Fruit fly (Drosophila melanogaster) whole organism, wandering third instar larva: ENCODE measurements around the gene CG3744.

Source experiments
- Abd-B ChIP-seq: fragments of >200 bp; optimal IDR thresholded peaks from 2 replicates; lab custom pipeline; 2017; ENCODE audit warnings: missing biosample characterization, missing genetic modification characterization
- CG32264 ChIP-seq: fragments of 200-800 bp; sonication (Bioruptor generic); optimal IDR thresholded peaks from 2 replicates; lab custom pipeline; 2016; ENCODE audit warnings: missing biosample characterization, missing genetic modification characterization
- CG9705 ChIP-seq: fragments of 200-800 bp; sonication (Bioruptor generic); optimal IDR thresholded peaks from 2 replicates; lab custom pipeline; 2018; ENCODE audit warnings: missing biosample characterization, mild to moderate bottlenecking, missing genetic modification characterization
- CrebA ChIP-seq: fragments of 200-800 bp; sonication (Bioruptor generic); optimal IDR thresholded peaks from 2 replicates; lab custom pipeline; 2016; ENCODE audit warnings: missing biosample characterization, mild to moderate bottlenecking, missing genetic modification characterization, borderline replicate concordance
- Dfd ChIP-seq: fragments of >200 bp; optimal IDR thresholded peaks from 2 replicates; lab custom pipeline; 2017; ENCODE audit warnings: missing biosample characterization, missing genetic modification characterization
- Dif ChIP-seq: fragments of 200-275, 200-300 bp; sonication (Bioruptor generic); optimal IDR thresholded peaks from 2 replicates; lab custom pipeline; 2018; ENCODE audit warnings: missing biosample characterization, missing genetic modification characterization; ENCODE audit not compliant: partially characterized antibody
- GATAd ChIP-seq: sonication (Bioruptor generic); optimal IDR thresholded peaks from 2 replicates; lab custom pipeline; 2016; ENCODE audit warnings: missing biosample characterization, missing genetic modification characterization
- HLH106 ChIP-seq: fragments of 200-800 bp; optimal IDR thresholded peaks from 3 replicates; lab custom pipeline; 2019; ENCODE audit warnings: missing biosample characterization, mild to moderate bottlenecking, missing genetic modification characterization, moderate library complexity
- Hnf4 ChIP-seq: fragments of 200-800 bp; sonication (Bioruptor generic); optimal IDR thresholded peaks from 2 replicates; lab custom pipeline; 2016; ENCODE audit warnings: missing biosample characterization, mild to moderate bottlenecking, missing genetic modification characterization
- Hr83 ChIP-seq: fragments of 200-300 bp; sonication (Bioruptor generic); optimal IDR thresholded peaks from 2 replicates; lab custom pipeline; 2016; ENCODE audit warnings: missing biosample characterization, mild to moderate bottlenecking, missing genetic modification characterization, moderate library complexity; ENCODE audit not compliant: poor library complexity, severe bottlenecking
- Jra ChIP-seq: sonication (Bioruptor generic); optimal IDR thresholded peaks from 2 replicates; lab custom pipeline; 2016; ENCODE audit warnings: missing biosample characterization, missing genetic modification characterization
- Mio ChIP-seq: sonication (Bioruptor generic); optimal IDR thresholded peaks from 2 replicates; lab custom pipeline; 2016; ENCODE audit warnings: missing biosample characterization, missing genetic modification characterization
- Myc ChIP-seq: fragments of >200 bp; optimal IDR thresholded peaks from 2 replicates; lab custom pipeline; 2017
- N ChIP-seq: fragments of >200 bp; optimal IDR thresholded peaks from 2 replicates; lab custom pipeline; 2018; ENCODE audit warnings: missing biosample characterization, missing external identifiers, missing genetic modification characterization
- OdsH ChIP-seq: fragments of 200-800 bp; sonication (Bioruptor generic); optimal IDR thresholded peaks from 2 replicates; lab custom pipeline; 2016; ENCODE audit warnings: missing biosample characterization, mild to moderate bottlenecking, missing genetic modification characterization
- Rel ChIP-seq, 2 experiments: fragments of 200-800 bp; sonication (Bioruptor generic) in 1 of 2; optimal IDR thresholded peaks; 2 replicates in 1 of 2; 3 replicates in 1 of 2; lab custom pipeline; 2016 to 2019; ENCODE audit warnings: mild to moderate bottlenecking in 2 of 2, missing biosample characterization in 2 of 2, missing genetic modification characterization in 2 of 2, moderate library complexity in 1 of 2
- Sp1 ChIP-seq: fragments of 200-800 bp; sonication (Bioruptor generic); optimal IDR thresholded peaks from 3 replicates; lab custom pipeline; 2019; ENCODE audit warnings: missing biosample characterization, mild to moderate bottlenecking, missing genetic modification characterization, moderate library complexity
- Vsx2 ChIP-seq: fragments of 200-300, 225-300 bp; sonication (Bioruptor generic); optimal IDR thresholded peaks from 2 replicates; lab custom pipeline; 2018; ENCODE audit warnings: missing biosample characterization, missing genetic modification characterization; ENCODE audit not compliant: partially characterized antibody
- br ChIP-seq: fragments of 200-800 bp; sonication (Bioruptor generic); optimal IDR thresholded peaks from 2 replicates; lab custom pipeline; 2016; ENCODE audit warnings: missing biosample characterization, missing genetic modification characterization
- brk ChIP-seq: fragments of 200-800 bp; sonication (Bioruptor generic); optimal IDR thresholded peaks from 2 replicates; lab custom pipeline; 2016; ENCODE audit warnings: missing biosample characterization, mild to moderate bottlenecking, missing genetic modification characterization
- dl ChIP-seq, 2 experiments: fragments of 175-275, 200-275 bp in 1 of 2; fragments of 200-275 bp in 1 of 2; sonication (Bioruptor generic); optimal IDR thresholded peaks; lab custom pipeline; 2018; ENCODE audit warnings: mild to moderate bottlenecking in 2 of 2, missing biosample characterization in 2 of 2, missing genetic modification characterization in 2 of 2, moderate library complexity in 2 of 2; ENCODE audit not compliant: partially characterized antibody in 2 of 2, insufficient read depth in 1 of 2
- dmrt93B ChIP-seq: fragments of 200-800 bp; sonication (Bioruptor generic); optimal IDR thresholded peaks from 2 replicates; lab custom pipeline; 2018; ENCODE audit warnings: missing biosample characterization, mild to moderate bottlenecking, missing genetic modification characterization
- dsf ChIP-seq: sonication (Bioruptor generic); optimal IDR thresholded peaks from 2 replicates; lab custom pipeline; 2016; ENCODE audit warnings: missing biosample characterization, missing genetic modification characterization, borderline replicate concordance
- ey ChIP-seq: fragments of 200-800 bp; sonication (Bioruptor generic); optimal IDR thresholded peaks from 2 replicates; lab custom pipeline; 2016; ENCODE audit warnings: missing biosample characterization, missing genetic modification characterization
- foxo ChIP-seq, 2 experiments: fragments of 200-800 bp; sonication (Bioruptor generic); optimal IDR thresholded peaks; 2 replicates in 1 of 2; 3 replicates in 1 of 2; lab custom pipeline; 2016 to 2017; ENCODE audit warnings: missing biosample characterization in 2 of 2, missing genetic modification characterization in 2 of 2
- fru ChIP-seq: fragments of 200-800 bp; sonication (Bioruptor generic); optimal IDR thresholded peaks from 3 replicates; lab custom pipeline; 2016; ENCODE audit warnings: missing biosample characterization, mild to moderate bottlenecking, missing genetic modification characterization
- h ChIP-seq: fragments of 200-800 bp; sonication (Bioruptor generic); optimal IDR thresholded peaks from 3 replicates; lab custom pipeline; 2016; ENCODE audit warnings: missing biosample characterization, mild to moderate bottlenecking, missing genetic modification characterization
- jim ChIP-seq: fragments of 175-275, 200-325 bp; sonication (Bioruptor generic); optimal IDR thresholded peaks from 2 replicates; lab custom pipeline; 2016; ENCODE audit warnings: missing biosample characterization, mild to moderate bottlenecking, missing genetic modification characterization
- pan ChIP-seq: fragments of >200 bp; optimal IDR thresholded peaks from 2 replicates; lab custom pipeline; 2017
- psq ChIP-seq: fragments of 200-800 bp; sonication (Bioruptor generic); optimal IDR thresholded peaks from 3 replicates; lab custom pipeline; 2017; ENCODE audit warnings: missing biosample characterization, mild to moderate bottlenecking, missing genetic modification characterization, moderate library complexity
- sage ChIP-seq: fragments of 200-800 bp; sonication (Bioruptor generic); optimal IDR thresholded peaks from 2 replicates; lab custom pipeline; 2016; ENCODE audit warnings: missing biosample characterization, mild to moderate bottlenecking, missing genetic modification characterization
- sv ChIP-seq: fragments of 200-800 bp; sonication (Bioruptor generic); optimal IDR thresholded peaks from 3 replicates; lab custom pipeline; 2016; ENCODE audit warnings: missing biosample characterization, missing genetic modification characterization
- tai ChIP-seq: sonication (Bioruptor generic); optimal IDR thresholded peaks from 2 replicates; lab custom pipeline; 2016; ENCODE audit warnings: missing biosample characterization, missing genetic modification characterization
- usp ChIP-seq: fragments of >200 bp; optimal IDR thresholded peaks from 2 replicates; lab custom pipeline; 2017; ENCODE audit warnings: missing biosample characterization, missing genetic modification characterization

Gene CG3744

DNA sequence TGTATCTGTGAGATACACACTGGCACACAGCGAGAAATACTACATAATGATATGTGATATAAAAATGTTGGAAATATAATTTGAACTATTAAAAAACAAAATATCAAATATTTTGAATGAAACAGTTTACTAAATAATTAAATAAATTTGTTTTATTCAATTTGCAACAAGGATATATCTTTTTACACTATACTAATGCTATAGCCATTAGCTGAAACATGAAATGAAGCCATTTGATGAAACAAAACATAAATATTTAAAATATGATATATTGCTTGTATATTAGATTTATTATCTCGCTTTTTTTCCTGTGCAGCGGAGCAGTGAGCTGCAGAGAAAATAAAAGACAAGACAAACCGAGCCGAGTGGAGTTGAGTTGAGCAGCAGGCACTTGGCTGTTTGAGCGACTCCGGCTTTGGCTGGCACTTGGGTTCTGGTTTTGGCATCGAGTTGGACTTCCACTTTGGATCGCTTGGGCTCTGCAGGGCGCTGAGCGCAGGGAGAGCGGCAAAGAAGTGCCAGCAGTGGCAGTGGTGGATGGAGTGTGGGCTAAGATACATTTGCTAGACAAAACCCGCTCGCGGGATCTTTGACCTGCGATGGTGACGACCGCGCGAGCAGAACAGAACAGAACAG, 17.0 kb upstream of the CG3744 start (continued):
- no peak for TF ChIP-seq CG32264 (GFP tag; lab: Kevin White, UChicago)
- no peak for TF ChIP-seq Hr83 (GFP tag; lab: Kevin White, UChicago)
- peak in 1 of 2 experiments; percentile 88 for TF ChIP-seq foxo (GFP tag; optimal IDR thresholded peaks at IDR 0.05; lab: Kevin White, UChicago)
- no peak for TF ChIP-seq pan (lab: Kevin White, UChicago)
- TF ChIP-seq sv (GFP tag; lab: Kevin White, UChicago), result peak; percentile 44
- no peak for TF ChIP-seq dl (GFP tag; optimal IDR thresholded peaks at IDR 0.05; lab: Kevin White, UChicago; ENCODE audit: insufficient read depth in 1 of 2, partially characterized antibody in 2 of 2)
- TF ChIP-seq tai (GFP tag; lab: Kevin White, UChicago), result no peak
- TF ChIP-seq jim (GFP tag; lab: Kevin White, UChicago), result no peak
- TF ChIP-seq fru (GFP tag; lab: Kevin White, UChicago), result peak; percentile 82
- TF ChIP-seq h (GFP tag; lab: Kevin White, UChicago), result peak; percentile 73
- TF ChIP-seq Rel (GFP tag; optimal IDR thresholded peaks at IDR 0.05; lab: Kevin White, UChicago), result peak; percentile 48
- TF ChIP-seq Rel (tag; optimal IDR thresholded peaks at IDR 0.05; lab: Kevin White, UChicago), result peak; percentile 39
- TF ChIP-seq N (GFP tag; lab: Kevin White, UChicago), result no peak
- TF ChIP-seq sage, result peak; percentile 2
- TF ChIP-seq Abd-B (GFP tag; lab: Kevin White, UChicago), result no peak

DNA sequence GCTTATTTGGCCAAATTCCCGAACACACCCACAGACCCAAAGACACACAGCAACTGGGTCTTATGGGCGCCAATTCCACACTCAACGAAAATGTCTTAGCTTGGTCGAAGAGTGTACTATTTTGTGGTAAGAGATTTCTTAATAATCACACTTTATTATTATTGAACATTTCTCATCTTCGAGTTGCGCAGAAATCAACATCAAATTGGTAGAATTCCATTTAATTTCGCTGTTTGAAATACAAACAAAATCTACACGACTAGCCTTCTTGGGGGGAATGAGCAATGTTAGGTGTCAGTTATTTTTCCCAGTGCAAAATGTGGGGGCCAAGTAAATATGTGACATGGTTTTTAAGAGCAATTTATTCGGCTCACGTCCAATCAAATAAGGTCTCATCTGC, 14.5 kb upstream of the CG3744 start:
- no peak for TF ChIP-seq Dfd (GFP tag; lab: Kevin White, UChicago)
- TF ChIP-seq fru (GFP tag; lab: Kevin White, UChicago), result no peak
- TF ChIP-seq Dif (GFP tag; lab: Kevin White, UChicago), result no peak
- no peak for TF ChIP-seq psq (GFP tag; lab: Kevin White, UChicago)
- no peak for TF ChIP-seq pan (lab: Kevin White, UChicago)
- TF ChIP-seq foxo (GFP tag; optimal IDR thresholded peaks at IDR 0.05; lab: Kevin White, UChicago), result no peak
- TF ChIP-seq GATAd (GFP tag; lab: Kevin White, UChicago), result no peak
- no peak for TF ChIP-seq Hnf4 (GFP tag; lab: Kevin White, UChicago)
- no peak for TF ChIP-seq ey (GFP tag; lab: Kevin White, UChicago)
- no peak for TF ChIP-seq sv (GFP tag; lab: Kevin White, UChicago)
- no peak for TF ChIP-seq OdsH (GFP tag; lab: Kevin White, UChicago)
- no peak for TF ChIP-seq brk (GFP tag; lab: Kevin White, UChicago)
- no peak for TF ChIP-seq dmrt93B (GFP tag; lab: Kevin White, UChicago)
- TF ChIP-seq jim (GFP tag; lab: Kevin White, UChicago), result no peak
- no peak for TF ChIP-seq usp
- no peak for TF ChIP-seq N (GFP tag; lab: Kevin White, UChicago)
- no peak for TF ChIP-seq Sp1 (GFP tag; lab: Kevin White, UChicago)
- no peak for TF ChIP-seq Myc
- no peak for TF ChIP-seq Mio
- no peak for TF ChIP-seq tai (GFP tag; lab: Kevin White, UChicago)

DNA sequence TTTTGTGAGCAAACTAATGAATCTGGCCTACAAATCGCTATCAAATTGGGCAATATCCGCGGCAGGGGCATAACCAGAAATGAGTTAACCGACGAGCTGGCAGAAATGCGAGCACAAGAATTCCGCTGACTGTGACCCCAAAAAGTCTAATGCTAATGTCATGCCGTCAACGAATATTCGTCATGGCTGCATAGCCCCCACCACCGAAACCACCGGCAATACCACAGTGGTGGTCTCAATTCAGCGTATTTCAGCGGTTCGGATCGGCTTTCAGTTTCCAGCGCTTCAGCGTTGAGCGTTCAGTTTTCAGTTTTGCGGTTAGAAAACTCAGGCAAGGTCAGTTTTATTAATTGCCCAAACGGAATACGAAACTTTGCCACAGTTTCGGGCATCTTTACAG, 13.8 kb upstream of the CG3744 start:
- TF ChIP-seq psq (GFP tag; lab: Kevin White, UChicago), result no peak
- no peak for TF ChIP-seq usp
- no peak for TF ChIP-seq jim (GFP tag; lab: Kevin White, UChicago)
- no peak for TF ChIP-seq sage
- no peak for TF ChIP-seq dl (GFP tag; optimal IDR thresholded peaks at IDR 0.05; lab: Kevin White, UChicago; ENCODE audit: insufficient read depth in 1 of 2, partially characterized antibody in 2 of 2)
- TF ChIP-seq tai (GFP tag; lab: Kevin White, UChicago), result no peak
- TF ChIP-seq br (GFP tag; lab: Kevin White, UChicago), result no peak
- TF ChIP-seq dsf, result no peak
- TF ChIP-seq foxo (GFP tag; optimal IDR thresholded peaks at IDR 0.05; lab: Kevin White, UChicago), result no peak
- TF ChIP-seq Dfd (GFP tag; lab: Kevin White, UChicago), result no peak
- TF ChIP-seq Jra (GFP tag; lab: Kevin White, UChicago), result no peak
- TF ChIP-seq OdsH (GFP tag; lab: Kevin White, UChicago), result no peak
- TF ChIP-seq, all 38 proteins: peak for 0

DNA sequence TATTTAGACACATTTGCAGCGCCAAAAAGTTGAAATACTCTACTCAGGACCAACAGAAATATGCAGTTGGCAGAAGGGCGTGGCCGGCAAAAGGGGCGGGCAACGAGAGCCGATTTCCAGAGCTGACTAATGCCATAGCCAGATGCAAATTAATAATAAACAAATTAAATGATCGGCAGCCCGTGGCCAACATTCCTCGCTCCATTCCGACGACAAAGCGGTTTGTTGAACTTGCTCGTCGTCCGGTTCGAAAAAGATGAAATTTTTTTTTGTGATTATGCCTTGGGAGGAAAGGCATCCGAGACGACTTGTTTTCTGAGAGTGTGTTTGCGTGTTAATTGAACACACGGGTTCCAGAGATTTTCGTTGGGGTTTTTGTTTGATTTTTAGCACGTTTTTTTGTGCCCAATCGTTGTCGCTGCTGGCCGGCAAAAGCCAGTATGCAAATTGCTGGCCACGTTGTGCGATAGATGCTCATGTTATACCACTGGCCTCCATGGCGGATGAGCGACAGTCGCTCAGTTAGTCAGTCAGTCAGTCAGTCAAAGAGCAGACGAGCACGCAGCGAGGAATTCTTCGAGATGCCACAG, 12.9 kb upstream of the CG3744 start:
- TF ChIP-seq Rel (GFP tag; optimal IDR thresholded peaks at IDR 0.05; lab: Kevin White, UChicago) (no peak), Rel (tag; optimal IDR thresholded peaks at IDR 0.05; lab: Kevin White, UChicago) (peak; percentile 76), Dfd (GFP tag; lab: Kevin White, UChicago) (no peak), h (GFP tag; lab: Kevin White, UChicago) (peak; percentile 54), psq (GFP tag; lab: Kevin White, UChicago) (no peak), br (GFP tag; lab: Kevin White, UChicago) (peak; percentile 10), Hr83 (GFP tag; lab: Kevin White, UChicago) (no peak), N (GFP tag; lab: Kevin White, UChicago) (no peak), dmrt93B (GFP tag; lab: Kevin White, UChicago) (no peak), Hnf4 (GFP tag; lab: Kevin White, UChicago) (no peak), CrebA (GFP tag; lab: Kevin White, UChicago) (no peak), CG9705 (GFP tag; lab: Kevin White, UChicago) (no peak), GATAd (GFP tag; lab: Kevin White, UChicago) (no peak), Mio (no peak), CG32264 (GFP tag; lab: Kevin White, UChicago) (no peak), HLH106 (tag; lab: Kevin White, UChicago) (no peak), Abd-B (GFP tag; lab: Kevin White, UChicago) (no peak), dsf (no peak), Vsx2 (GFP tag; lab: Kevin White, UChicago) (peak; percentile 10)
- TF ChIP-seq, all 38 proteins: peak for 4
